Fruit fly (Drosophila melanogaster) whole organism, embryonic: ENCODE measurements around the gene CG9263.
A peak's percentile ranks its signal among the peaks of the same experiment; 100 is the strongest.

Source experiments
- Antp ChIP-seq: fragments of 200-800 bp; sonication (Bioruptor generic); optimal IDR thresholded peaks from 3 replicates; lab custom pipeline; 2016; ENCODE audit warnings: missing biosample characterization, missing genetic modification characterization
- Bdp1 ChIP-seq: fragments of 200-800 bp; sonication (Bioruptor generic); optimal IDR thresholded peaks from 3 replicates; lab custom pipeline; 2016; ENCODE audit warnings: missing biosample characterization, missing genetic modification characterization
- Bgb ChIP-seq: fragments of 200-800 bp; sonication (Bioruptor generic); IDR thresholded peaks from 2 replicates; pipeline ENCODE4 v1.3.6; 2022; ENCODE audit warnings: missing biosample characterization, missing genetic modification characterization; ENCODE audit not compliant: partially characterized antibody
- Blimp-1 ChIP-seq: fragments of 200-800 bp; sonication (Bioruptor generic); optimal IDR thresholded peaks from 3 replicates; lab custom pipeline; 2018; ENCODE audit warnings: missing biosample characterization, missing genetic modification characterization, mild to moderate bottlenecking, moderate library complexity, missing genetic modification reagents
- CG11085 ChIP-seq: fragments of 200-800 bp; sonication (Bioruptor generic); IDR thresholded peaks from 2 replicates; pipeline ENCODE4 v1.3.6; 2022; ENCODE audit warnings: missing biosample characterization, missing genetic modification characterization
- CG11696 ChIP-seq: fragments of 200-800 bp; sonication (Bioruptor generic); IDR thresholded peaks from 2 replicates; pipeline ENCODE4 v1.3.6; 2022; ENCODE audit warnings: missing biosample characterization, missing genetic modification characterization
- CG12391 ChIP-seq: fragments of 200-800 bp; sonication (Bioruptor generic); optimal IDR thresholded peaks from 3 replicates; lab custom pipeline; 2018; ENCODE audit warnings: missing biosample characterization, mild to moderate bottlenecking, missing genetic modification characterization, moderate library complexity
- CG15073 ChIP-seq: fragments of 200-800 bp; sonication (Bioruptor generic); optimal IDR thresholded peaks from 2 replicates; lab custom pipeline; 2016; ENCODE audit warnings: missing biosample characterization, missing genetic modification characterization
- CG15479 ChIP-seq: fragments of 200-800 bp; sonication (Bioruptor generic); optimal IDR thresholded peaks from 3 replicates; lab custom pipeline; 2019; ENCODE audit warnings: missing biosample characterization, mild to moderate bottlenecking, missing genetic modification characterization, moderate library complexity
- CG16813 ChIP-seq: fragments of 200-800 bp; sonication (Bioruptor generic); IDR thresholded peaks from 3 replicates; pipeline ENCODE4 v1.3.6; 2022; ENCODE audit warnings: missing biosample characterization, missing genetic modification characterization; ENCODE audit not compliant: partially characterized antibody
- CG17385 ChIP-seq: fragments of 200-800 bp; sonication (Bioruptor generic); optimal IDR thresholded peaks from 3 replicates; lab custom pipeline; 2018; ENCODE audit warnings: missing biosample characterization, mild to moderate bottlenecking, missing genetic modification characterization
- CG18599 ChIP-seq: fragments of 200-800 bp; sonication (Bioruptor generic); optimal IDR thresholded peaks from 3 replicates; lab custom pipeline; 2017; ENCODE audit warnings: missing biosample characterization, missing genetic modification characterization, mild to moderate bottlenecking, moderate library complexity, missing genetic modification reagents
- CG2116 ChIP-seq: fragments of 200-800 bp; sonication (Bioruptor generic); optimal IDR thresholded peaks from 3 replicates; lab custom pipeline; 2018; ENCODE audit warnings: missing biosample characterization, mild to moderate bottlenecking, missing genetic modification characterization
- CG2199 ChIP-seq: fragments of 200-800 bp; sonication (Bioruptor generic); IDR thresholded peaks from 3 replicates; pipeline ENCODE4 v1.3.6; 2022; ENCODE audit warnings: missing biosample characterization, missing genetic modification characterization
- CG2678 ChIP-seq: fragments of 200-800 bp; sonication (Bioruptor generic); optimal IDR thresholded peaks from 3 replicates; lab custom pipeline; 2019; ENCODE audit warnings: missing biosample characterization, mild to moderate bottlenecking, missing genetic modification characterization, moderate library complexity
- CG30020 ChIP-seq: fragments of 200-800 bp; optimal IDR thresholded peaks from 2 replicates; lab custom pipeline; 2019; ENCODE audit warnings: missing biosample characterization, mild to moderate bottlenecking, missing genetic modification characterization, moderate library complexity
- CG3163 ChIP-seq: fragments of 200-800 bp; sonication (Bioruptor generic); optimal IDR thresholded peaks from 3 replicates; lab custom pipeline; 2016; ENCODE audit warnings: missing biosample characterization, missing genetic modification characterization
- CG42726 ChIP-seq: fragments of 200-800 bp; sonication (Bioruptor generic); IDR thresholded peaks from 2 replicates; pipeline ENCODE4 v1.3.6; 2022; ENCODE audit warnings: missing biosample characterization, missing genetic modification characterization; ENCODE audit not compliant: partially characterized antibody
- CG4328 ChIP-seq: fragments of 200-800 bp; sonication (Bioruptor generic); optimal IDR thresholded peaks from 3 replicates; lab custom pipeline; 2017; ENCODE audit warnings: missing biosample characterization, missing genetic modification reagents, missing genetic modification characterization
- CG4424 ChIP-seq: fragments of 200-800 bp; sonication (Bioruptor generic); optimal IDR thresholded peaks from 3 replicates; lab custom pipeline; 2016; ENCODE audit warnings: missing biosample characterization, missing genetic modification characterization
- CG7372 ChIP-seq: fragments of 200-800 bp; sonication (Bioruptor generic); IDR thresholded peaks from 2 replicates; pipeline ENCODE4 v1.3.6; 2022; ENCODE audit warnings: missing biosample characterization, missing genetic modification characterization
- CG7745 ChIP-seq: fragments of 200-800 bp; sonication (Bioruptor generic); optimal IDR thresholded peaks from 2 replicates; lab custom pipeline; 2018; ENCODE audit warnings: missing biosample characterization, mild to moderate bottlenecking, missing genetic modification characterization, moderate library complexity
- CTCF ChIP-seq: fragments of 200-800 bp; sonication (Bioruptor generic); optimal IDR thresholded peaks from 2 replicates; lab custom pipeline; 2017; ENCODE audit warnings: missing biosample characterization, mild to moderate bottlenecking, missing genetic modification characterization, moderate library complexity
- Dbx ChIP-seq: fragments of 200-800 bp; sonication (Bioruptor generic); IDR thresholded peaks from 3 replicates; pipeline ENCODE4 v1.3.6; 2022; ENCODE audit warnings: missing biosample characterization, missing genetic modification characterization
- Dp ChIP-seq: fragments of 200-800 bp; sonication (Bioruptor generic); optimal IDR thresholded peaks from 2 replicates; lab custom pipeline; 2018; ENCODE audit warnings: missing biosample characterization, mild to moderate bottlenecking, missing genetic modification characterization, moderate library complexity
- Eip74EF ChIP-seq, 2 experiments: fragments of 200-800 bp in 1 of 2; fragments of >200 bp in 1 of 2; sonication (Bioruptor generic) in 1 of 2; optimal IDR thresholded peaks; 2 replicates each; lab custom pipeline; 2017 to 2019; ENCODE audit warnings: missing biosample characterization in 2 of 2, missing genetic modification characterization in 2 of 2, mild to moderate bottlenecking in 1 of 2, moderate library complexity in 1 of 2
- HHEX ChIP-seq: fragments of 200-800 bp; sonication (Bioruptor generic); optimal IDR thresholded peaks from 3 replicates; lab custom pipeline; 2017; ENCODE audit warnings: missing biosample characterization, mild to moderate bottlenecking, missing genetic modification characterization, missing genetic modification reagents
- Lpt ChIP-seq: fragments of >200 bp; optimal IDR thresholded peaks from 2 replicates; lab custom pipeline; 2018; ENCODE audit warnings: missing biosample characterization, missing genetic modification characterization
- Optix ChIP-seq: fragments of 200-800 bp; sonication (Bioruptor generic); IDR thresholded peaks from 3 replicates; pipeline ENCODE4 v1.3.6; 2022; ENCODE audit warnings: missing biosample characterization, missing genetic modification characterization
- Pdp1 ChIP-seq, 2 experiments: fragments of 200-800 bp; sonication (Bioruptor generic); optimal IDR thresholded peaks; 3 replicates each; lab custom pipeline; 2016; ENCODE audit warnings: missing biosample characterization in 2 of 2, missing genetic modification characterization in 2 of 2, mild to moderate bottlenecking in 1 of 2, moderate library complexity in 1 of 2
- Ptx1 ChIP-seq: fragments of 200-800 bp; sonication (Bioruptor generic); IDR thresholded peaks from 2 replicates; pipeline ENCODE4 v1.3.6; 2022; ENCODE audit warnings: missing biosample characterization, missing genetic modification characterization
- Taf1 ChIP-seq: fragments of 200-800 bp; sonication (Bioruptor generic); IDR thresholded peaks from 2 replicates; pipeline ENCODE4 v1.3.6; 2022; ENCODE audit warnings: missing biosample characterization, missing genetic modification characterization
- Usf ChIP-seq: fragments of 200-800 bp; sonication (Bioruptor generic); optimal IDR thresholded peaks from 2 replicates; lab custom pipeline; 2017; ENCODE audit warnings: missing genotype, missing biosample characterization, missing genetic modification characterization
- Xrp1 ChIP-seq: fragments of 200-800 bp; sonication (Bioruptor generic); IDR thresholded peaks from 2 replicates; pipeline ENCODE4 v1.3.6; 2022; ENCODE audit warnings: missing biosample characterization, missing genetic modification characterization
- ap ChIP-seq: fragments of 200-800 bp; sonication (Bioruptor generic); IDR thresholded peaks from 2 replicates; pipeline ENCODE4 v1.3.6; 2022; ENCODE audit warnings: missing biosample characterization, missing genetic modification characterization
- ato ChIP-seq: fragments of 200-800 bp; sonication (Bioruptor generic); IDR thresholded peaks from 2 replicates; pipeline ENCODE4 v1.3.6; 2022; ENCODE audit warnings: missing biosample characterization, missing genetic modification characterization; ENCODE audit not compliant: partially characterized antibody
- disco-r ChIP-seq: fragments of 200-800 bp; sonication (Bioruptor generic); optimal IDR thresholded peaks from 2 replicates; lab custom pipeline; 2016; ENCODE audit warnings: missing biosample characterization, missing genetic modification characterization
- dpn ChIP-seq, 2 experiments: fragments of 200-800 bp; sonication (Bioruptor generic); optimal IDR thresholded peaks; 3 replicates each; lab custom pipeline; 2016; ENCODE audit warnings: missing biosample characterization in 2 of 2, missing genetic modification characterization in 2 of 2
- eyg ChIP-seq: fragments of 200-800 bp; sonication (Bioruptor generic); optimal IDR thresholded peaks from 3 replicates; lab custom pipeline; 2016; ENCODE audit warnings: missing biosample characterization, missing genetic modification characterization
- gfzf ChIP-seq: fragments of 200-800 bp; sonication (Bioruptor generic); optimal IDR thresholded peaks from 2 replicates; lab custom pipeline; 2016; ENCODE audit warnings: missing biosample characterization, mild to moderate bottlenecking, missing genetic modification characterization, moderate library complexity
- jigr1 ChIP-seq: fragments of 200-800 bp; sonication (Bioruptor generic); IDR thresholded peaks from 3 replicates; pipeline ENCODE4 v1.3.6; 2022; ENCODE audit warnings: missing biosample characterization, missing genetic modification characterization
- knrl ChIP-seq: fragments of 200-800 bp; sonication (Bioruptor generic); IDR thresholded peaks from 3 replicates; pipeline ENCODE4 v1.3.6; 2022; ENCODE audit warnings: missing biosample characterization, missing genetic modification characterization; ENCODE audit not compliant: partially characterized antibody
- lov ChIP-seq, 2 experiments: fragments of 200-800 bp in 1 of 2; fragments of >200 bp in 1 of 2; sonication (Bioruptor generic) in 1 of 2; IDR thresholded peaks in 1 of 2; optimal IDR thresholded peaks in 1 of 2; 2 replicates in 1 of 2; 3 replicates in 1 of 2; pipeline versions ENCODE4 v1.3.6 to Lab custom; 2017 to 2022; ENCODE audit warnings: missing biosample characterization in 1 of 2, missing genetic modification characterization in 1 of 2
- odd ChIP-seq: fragments of 200-800 bp; sonication (Bioruptor generic); optimal IDR thresholded peaks from 2 replicates; lab custom pipeline; 2017; ENCODE audit warnings: missing biosample characterization, mild to moderate bottlenecking, missing genetic modification characterization
- sens-2 ChIP-seq: fragments of 200-800 bp; sonication (Bioruptor generic); IDR thresholded peaks from 2 replicates; pipeline ENCODE4 v1.3.6; 2022; ENCODE audit warnings: missing biosample characterization, missing genetic modification characterization
- vvl ChIP-seq: fragments of 200-800 bp; sonication (Bioruptor generic); IDR thresholded peaks from 2 replicates; pipeline ENCODE4 v1.3.6; 2022; ENCODE audit warnings: missing biosample characterization, missing genetic modification characterization
- zfh2 ChIP-seq: fragments of 200-800 bp; sonication (Bioruptor generic); optimal IDR thresholded peaks from 2 replicates; lab custom pipeline; 2016; ENCODE audit warnings: missing biosample characterization, missing genetic modification characterization

CG9263 gene

dm6 chr2L:13547738-13548726 lies 5.7 kb upstream of the CG9263 start (continued):
- peak; percentile 40 for TF ChIP-seq CG4424
- no peak for TF ChIP-seq CG15479 (GFP tag; lab: Kevin White, UChicago)
- no peak for TF ChIP-seq jigr1
- no peak for TF ChIP-seq lov (optimal IDR thresholded peaks at IDR 0.05; lab: Kevin White, UChicago)
- TF ChIP-seq lov (GFP tag; IDR thresholded peaks at IDR 0.05; lab: Robert Waterston, UW): 0 out of 3 replicates have a peak, but pooled peaks have one; percentile 36
- peak; percentile 82 for TF ChIP-seq CG18599 (GFP tag; lab: Kevin White, UChicago)
- peak; percentile 66 for TF ChIP-seq Dbx (GFP tag; lab: Robert Waterston, UW)
- TF ChIP-seq Lpt (GFP tag; lab: Kevin White, UChicago): no peak
- no peak for TF ChIP-seq eyg (GFP tag; lab: Kevin White, UChicago)
- peak; percentile 36 to 58 for TF ChIP-seq dpn (GFP tag; optimal IDR thresholded peaks at IDR 0.05; lab: Kevin White, UChicago)
- no peak for TF ChIP-seq sens-2
- peak; percentile 57 for TF ChIP-seq Antp (GFP tag; lab: Kevin White, UChicago)
- no peak for TF ChIP-seq CG15073 (GFP tag; lab: Kevin White, UChicago)
- TF ChIP-seq CG2199 (GFP tag; lab: Robert Waterston, UW): no peak
- TF ChIP-seq CG11696: no peak
- TF ChIP-seq Taf1 (GFP tag; lab: Robert Waterston, UW): no peak
- peak; percentile 18; the same call in 1 of the 2 replicates for TF ChIP-seq Xrp1 (GFP tag; lab: Robert Waterston, UW)
- TF ChIP-seq CG3163 (GFP tag; lab: Kevin White, UChicago): peak; percentile 21
- peak; percentile 66 to 95 for TF ChIP-seq Pdp1 (GFP tag; optimal IDR thresholded peaks at IDR 0.05; lab: Kevin White, UChicago)
- no peak for TF ChIP-seq CTCF (GFP tag; lab: Kevin White, UChicago)
- TF ChIP-seq CG12391 (tag; lab: Kevin White, UChicago): peak; percentile 45
- TF ChIP-seq CG2116 (GFP tag; lab: Kevin White, UChicago): peak; percentile 12
- peak; percentile 77 for TF ChIP-seq CG17385
- no peak for TF ChIP-seq CG30020 (tag; lab: Kevin White, UChicago)
- TF ChIP-seq Ptx1: peak; percentile 28
- no peak for TF ChIP-seq CG7745 (tag; lab: Kevin White, UChicago)
- TF ChIP-seq zfh2: peak; percentile 51
- no peak for TF ChIP-seq Blimp-1 (GFP tag; lab: Kevin White, UChicago)
- TF ChIP-seq ato (GFP tag; lab: Robert Waterston, UW): no peak
- peak; percentile 37; the same call in 2 of the 3 replicates for TF ChIP-seq knrl (GFP tag; lab: Robert Waterston, UW)
- no peak for TF ChIP-seq gfzf (GFP tag; lab: Kevin White, UChicago)
- TF ChIP-seq Usf (GFP tag; lab: Kevin White, UChicago): peak; percentile 46
- TF ChIP-seq odd (GFP tag; lab: Kevin White, UChicago): no peak
- no peak for TF ChIP-seq disco-r (GFP tag; lab: Kevin White, UChicago)
- no peak for TF ChIP-seq Optix (GFP tag; lab: Robert Waterston, UW)
- peak; percentile 21 for TF ChIP-seq HHEX (GFP tag; lab: Kevin White, UChicago)
- TF ChIP-seq Dp (GFP tag; lab: Kevin White, UChicago): no peak
- no peak for TF ChIP-seq CG11085 (GFP tag; lab: Robert Waterston, UW)
- TF ChIP-seq CG7372 (GFP tag; lab: Robert Waterston, UW): no peak; the same call in 1 of the 2 replicates
- peak; percentile 72 for TF ChIP-seq CG2678 (tag; lab: Kevin White, UChicago)
- TF ChIP-seq Eip74EF (GFP tag; optimal IDR thresholded peaks at IDR 0.05; lab: Kevin White, UChicago): no peak
- TF ChIP-seq CG42726 (GFP tag; lab: Robert Waterston, UW): 0 out of 2 replicates have a peak, but pooled peaks have one; percentile 4
- no peak for TF ChIP-seq Bdp1
- no peak for TF ChIP-seq ap
- no peak for TF ChIP-seq vvl (GFP tag; lab: Robert Waterston, UW)
- peak; percentile 40; the same call in 1 of the 2 replicates for TF ChIP-seq Bgb (GFP tag; lab: Robert Waterston, UW)
- TF ChIP-seq CG4328: peak; percentile 29
- peak; percentile 46; the same call in 1 of the 3 replicates for TF ChIP-seq CG16813 (GFP tag; lab: Robert Waterston, UW)
